Worm (Caenorhabditis elegans): ENCODE results near the gene attf-2.

The attf-2 gene

ce11 chrV:7196037-7196436, at the start of gene attf-2:
attf-2 (minus strand) TSS chrV:7196137.
- TF ChIP-seq pes-1 (GFP tag; IDR thresholded peaks at IDR 0.05) = no peak
- no peak for TF ChIP-seq aly-1 (tag; optimal IDR thresholded peaks at IDR 0.05)

DNA sequence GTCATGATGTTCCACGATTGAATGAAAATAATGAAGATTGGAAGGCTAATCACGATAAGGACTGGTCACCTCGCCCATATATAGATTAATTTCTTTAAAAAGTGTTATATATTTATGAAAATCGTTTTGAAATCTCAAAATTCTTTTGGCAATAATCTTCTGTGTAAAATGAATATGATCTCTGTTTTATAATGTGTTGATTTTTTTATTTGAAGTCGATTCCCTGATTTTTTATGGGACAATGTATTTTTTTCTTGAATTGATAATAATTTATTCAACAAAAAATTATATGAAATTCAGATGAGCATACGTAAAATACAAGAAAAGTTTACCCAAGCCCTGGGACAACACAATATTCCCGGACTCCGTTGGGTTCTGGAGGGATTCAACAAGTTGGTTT, 43.5 kb upstream of the attf-2 start, which contains the start of gene C05C8.1:
C05C8.1 (plus strand) TSS at position 301 of the 400 bp plus-strand sequence.
- TF ChIP-seq aly-1 (tag; optimal IDR thresholded peaks at IDR 0.05) = no peak
- TF ChIP-seq hmbx-1 (tag; optimal IDR thresholded peaks at IDR 0.05) = no peak
- TF ChIP-seq tra-4 (tag; optimal IDR thresholded peaks at IDR 0.05) = no peak
- no peak for TF ChIP-seq pes-1 (GFP tag; IDR thresholded peaks at IDR 0.05)

ce11 chrV:7237133-7237532, 41.2 kb upstream of the attf-2 start, which contains the start of gene hyls-1:
hyls-1 (plus strand) TSS chrV:7237381.
- TF ChIP-seq aly-1 (tag; optimal IDR thresholded peaks at IDR 0.05) (no peak), tbx-37 (GFP tag; conservative IDR thresholded peaks at IDR 0.05) (peak; percentile 41; the same call in 1 of the 2 replicates), sea-1 (GFP tag; conservative IDR thresholded peaks at IDR 0.05) (no peak), B0310.2 (tag; optimal IDR thresholded peaks at IDR 0.05) (no peak), F13C5.2 (tag; optimal IDR thresholded peaks at IDR 0.05) (peak; percentile 60), tbx-11 (GFP tag; IDR thresholded peaks at IDR 0.05) (no peak), ama-1 (optimal IDR thresholded peaks at IDR 0.05) (no peak), scrt-1 (GFP tag; IDR thresholded peaks at IDR 0.05) (no peak), ceh-36 (tag; optimal IDR thresholded peaks at IDR 0.05) (no peak), hmg-4 (GFP tag; optimal IDR thresholded peaks at IDR 0.05) (peak; percentile 5), hmbx-1 (tag; optimal IDR thresholded peaks at IDR 0.05) (no peak), pes-1 (GFP tag; IDR thresholded peaks at IDR 0.05) (no peak), flt-1 (GFP tag; IDR thresholded peaks at IDR 0.05) (no peak), tra-4 (tag; optimal IDR thresholded peaks at IDR 0.05) (no peak), ets-7 (tag; optimal IDR thresholded peaks at IDR 0.05) (no peak)

ce11 chrV:7237094-7237132, 41.0 kb upstream of the attf-2 start, which contains the start of gene hpo-9:
hpo-9 (minus strand) TSS chrV:7237130.
- TF ChIP-seq ceh-13 (GFP tag; optimal IDR thresholded peaks at IDR 0.05) = no peak
- no peak for TF ChIP-seq tra-4 (tag; optimal IDR thresholded peaks at IDR 0.05)
- no peak for TF ChIP-seq ama-1 (optimal IDR thresholded peaks at IDR 0.05)
- no peak for TF ChIP-seq ets-7 (tag; optimal IDR thresholded peaks at IDR 0.05)
- TF ChIP-seq hmbx-1 (tag; optimal IDR thresholded peaks at IDR 0.05) = no peak
- no peak for TF ChIP-seq tbx-11 (GFP tag; IDR thresholded peaks at IDR 0.05)
- no peak for TF ChIP-seq flt-1 (GFP tag; IDR thresholded peaks at IDR 0.05)
- no peak for TF ChIP-seq hmg-4 (GFP tag; optimal IDR thresholded peaks at IDR 0.05)
- TF ChIP-seq tbx-37 (GFP tag; conservative IDR thresholded peaks at IDR 0.05) = no peak
- TF ChIP-seq hnd-1 (tag; optimal IDR thresholded peaks at IDR 0.05) = no peak
- TF ChIP-seq scrt-1 (GFP tag; IDR thresholded peaks at IDR 0.05) = no peak
- TF ChIP-seq pes-1 (GFP tag; IDR thresholded peaks at IDR 0.05) = no peak
- no peak for TF ChIP-seq aly-1 (tag; optimal IDR thresholded peaks at IDR 0.05)
- no peak for TF ChIP-seq F13C5.2 (tag; optimal IDR thresholded peaks at IDR 0.05)
- TF ChIP-seq B0310.2 (tag; optimal IDR thresholded peaks at IDR 0.05) = no peak
- no peak for TF ChIP-seq sea-1 (GFP tag; conservative IDR thresholded peaks at IDR 0.05)
- TF ChIP-seq ceh-36 (tag; optimal IDR thresholded peaks at IDR 0.05) = no peak

- no peak for TF ChIP-seq tra-4 (tag; optimal IDR thresholded peaks at IDR 0.05)
- no peak for TF ChIP-seq ama-1 (optimal IDR thresholded peaks at IDR 0.05)
- TF ChIP-seq ceh-13 (GFP tag; optimal IDR thresholded peaks at IDR 0.05) = no peak
- no peak for TF ChIP-seq ceh-36 (tag; optimal IDR thresholded peaks at IDR 0.05)
- TF ChIP-seq F13C5.2 (tag; optimal IDR thresholded peaks at IDR 0.05) = no peak
- no peak for TF ChIP-seq pes-1 (GFP tag; IDR thresholded peaks at IDR 0.05)
- TF ChIP-seq B0310.2 (tag; optimal IDR thresholded peaks at IDR 0.05) = no peak
- TF ChIP-seq hnd-1 (tag; optimal IDR thresholded peaks at IDR 0.05) = no peak
- TF ChIP-seq flt-1 (GFP tag; IDR thresholded peaks at IDR 0.05) = no peak
- TF ChIP-seq scrt-1 (GFP tag; IDR thresholded peaks at IDR 0.05) = no peak
- TF ChIP-seq tbx-11 (GFP tag; IDR thresholded peaks at IDR 0.05) = no peak
- no peak for TF ChIP-seq tbx-37 (GFP tag; conservative IDR thresholded peaks at IDR 0.05)
- no peak for TF ChIP-seq hmg-4 (GFP tag; optimal IDR thresholded peaks at IDR 0.05)
- no peak for TF ChIP-seq sea-1 (GFP tag; conservative IDR thresholded peaks at IDR 0.05)
- no peak for TF ChIP-seq ets-7 (tag; optimal IDR thresholded peaks at IDR 0.05)
- no peak for TF ChIP-seq aly-1 (tag; optimal IDR thresholded peaks at IDR 0.05)
Measured at ce11 chrV:7236694-7237093, 40.8 kb upstream of the attf-2 start.

DNA sequence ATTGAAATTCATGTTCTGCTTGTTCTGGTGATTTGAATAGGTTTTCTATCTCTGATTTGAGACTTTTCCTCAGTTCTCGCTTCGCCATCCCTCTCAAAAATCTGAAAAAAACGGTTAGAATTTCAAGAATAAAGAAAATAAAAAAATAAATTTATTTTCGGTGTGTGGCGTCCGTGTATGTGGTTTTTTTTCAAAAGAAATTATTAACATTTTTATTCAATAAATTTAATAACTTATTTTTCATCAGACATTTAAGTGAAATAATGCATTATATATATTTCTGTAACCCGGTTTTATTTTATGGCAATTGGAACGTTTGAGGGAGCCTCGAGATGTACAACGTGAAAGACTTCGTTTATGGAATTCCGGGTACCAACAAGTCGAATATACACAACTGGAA, 38.8 kb upstream of the attf-2 start, which contains the start of gene C05C8.5:
C05C8.5 (minus strand) TSS at position 101 of the 400 bp plus-strand sequence.
- TF ChIP-seq pes-1 (GFP tag; IDR thresholded peaks at IDR 0.05) = no peak
- no peak for TF ChIP-seq B0310.2 (tag; optimal IDR thresholded peaks at IDR 0.05)
- no peak for TF ChIP-seq flt-1 (GFP tag; IDR thresholded peaks at IDR 0.05)
- no peak for TF ChIP-seq ama-1 (optimal IDR thresholded peaks at IDR 0.05)
- TF ChIP-seq hnd-1 (tag; optimal IDR thresholded peaks at IDR 0.05) = no peak
- TF ChIP-seq ceh-13 (GFP tag; optimal IDR thresholded peaks at IDR 0.05) = no peak
- no peak for TF ChIP-seq tra-4 (tag; optimal IDR thresholded peaks at IDR 0.05)
- no peak for TF ChIP-seq tbx-37 (GFP tag; conservative IDR thresholded peaks at IDR 0.05)
- TF ChIP-seq ets-7 (tag; optimal IDR thresholded peaks at IDR 0.05) = no peak
- TF ChIP-seq ceh-36 (tag; optimal IDR thresholded peaks at IDR 0.05) = no peak

DNA sequence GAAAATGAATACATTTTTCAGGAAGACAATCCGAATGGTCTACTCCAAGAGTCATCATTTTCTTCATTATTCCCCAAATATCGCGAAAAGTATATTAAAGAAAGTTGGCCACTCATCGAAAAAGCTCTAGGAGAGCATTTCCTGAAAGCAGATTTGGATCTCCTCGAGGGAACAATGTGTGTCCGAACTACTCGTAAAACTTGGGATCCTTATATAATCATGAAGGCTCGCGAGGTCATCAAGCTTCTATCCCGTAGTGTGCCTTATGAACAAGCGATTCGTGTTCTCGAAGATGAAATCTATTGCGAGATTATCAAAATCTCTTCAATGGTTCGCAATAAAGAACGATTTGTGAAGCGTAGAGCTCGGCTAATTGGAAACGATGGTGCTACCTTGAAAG, 35.6 kb upstream of the attf-2 start:
- TF ChIP-seq pes-1 (GFP tag; IDR thresholded peaks at IDR 0.05) = no peak
- TF ChIP-seq hmbx-1 (tag; optimal IDR thresholded peaks at IDR 0.05) = no peak
- TF ChIP-seq tra-4 (tag; optimal IDR thresholded peaks at IDR 0.05) = no peak
- TF ChIP-seq aly-1 (tag; optimal IDR thresholded peaks at IDR 0.05) = no peak
- TF ChIP-seq tbx-37 (GFP tag; conservative IDR thresholded peaks at IDR 0.05) = no peak
- TF ChIP-seq hnd-1 (tag; optimal IDR thresholded peaks at IDR 0.05) = no peak
- no peak for TF ChIP-seq ceh-13 (GFP tag; optimal IDR thresholded peaks at IDR 0.05)
- TF ChIP-seq F13C5.2 (tag; optimal IDR thresholded peaks at IDR 0.05) = no peak
- TF ChIP-seq tbx-11 (GFP tag; IDR thresholded peaks at IDR 0.05) = no peak
- TF ChIP-seq ama-1 (optimal IDR thresholded peaks at IDR 0.05) = no peak
- no peak for TF ChIP-seq scrt-1 (GFP tag; IDR thresholded peaks at IDR 0.05)
- TF ChIP-seq ceh-36 (tag; optimal IDR thresholded peaks at IDR 0.05) = no peak

DNA sequence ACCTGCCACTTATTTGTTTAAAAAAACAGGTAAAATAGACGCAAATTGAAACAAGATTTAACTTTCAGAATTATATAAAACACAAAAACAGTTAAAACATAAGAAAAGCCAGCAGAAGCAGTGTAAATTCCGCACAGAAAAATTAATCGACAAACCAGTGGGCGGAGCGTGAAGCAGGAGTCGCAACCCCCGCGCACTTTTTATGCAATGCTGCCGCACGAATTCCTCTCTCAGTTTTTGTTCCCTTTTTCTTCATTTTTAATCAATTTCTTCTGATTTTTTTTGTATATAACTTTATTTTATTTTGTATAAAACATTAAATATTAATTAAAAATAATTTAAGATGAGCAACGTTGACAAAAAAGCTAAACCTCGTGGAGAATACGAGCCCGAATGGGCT, 34.9 kb upstream of the attf-2 start, which contains the start of the genes gei-6 and krr-1:
gei-6 (minus strand) TSS at position 2 of the 400 bp plus-strand sequence.
krr-1 (plus strand) TSS at position 344 of the 400 bp plus-strand sequence.
- TF ChIP-seq ets-7 (tag; optimal IDR thresholded peaks at IDR 0.05) (no peak), ceh-13 (GFP tag; optimal IDR thresholded peaks at IDR 0.05) (peak; percentile 73), tra-4 (tag; optimal IDR thresholded peaks at IDR 0.05) (no peak), pes-1 (GFP tag; IDR thresholded peaks at IDR 0.05) (peak; percentile 90), tbx-11 (GFP tag; IDR thresholded peaks at IDR 0.05) (peak; percentile 92), hmbx-1 (tag; optimal IDR thresholded peaks at IDR 0.05) (peak; percentile 31), B0310.2 (tag; optimal IDR thresholded peaks at IDR 0.05) (peak; percentile 66), hnd-1 (tag; optimal IDR thresholded peaks at IDR 0.05) (peak; percentile 70), hmg-4 (GFP tag; optimal IDR thresholded peaks at IDR 0.05) (peak; percentile 83), flt-1 (GFP tag; IDR thresholded peaks at IDR 0.05) (peak; percentile 84), aly-1 (tag; optimal IDR thresholded peaks at IDR 0.05) (peak; percentile 22), ama-1 (optimal IDR thresholded peaks at IDR 0.05) (no peak), ceh-36 (tag; optimal IDR thresholded peaks at IDR 0.05) (peak; percentile 87), F13C5.2 (tag; optimal IDR thresholded peaks at IDR 0.05) (peak; percentile 90), scrt-1 (GFP tag; IDR thresholded peaks at IDR 0.05) (peak; percentile 85), sea-1 (GFP tag; conservative IDR thresholded peaks at IDR 0.05) (peak; percentile 90), tbx-37 (GFP tag; conservative IDR thresholded peaks at IDR 0.05) (peak; percentile 88)

Data from whole organism, early embryonic.